Worm (Caenorhabditis elegans) whole organism, L4/young adult: ENCODE measurements around the gene Y43F8C.17.

Experiments
- W03F9.2 ChIP-seq: fragments of 150-350 bp; optimal IDR thresholded peaks from 2 replicates; lab custom pipeline; 2014; ENCODE audit warnings: missing biosample characterization, missing genetic modification characterization
- dao-5 ChIP-seq: sonication (generic microtip); optimal IDR thresholded peaks from 2 replicates; lab custom pipeline; 2016; ENCODE audit warnings: missing genotype, missing genetic modification characterization, moderate library complexity, missing compliant biosample characterization

DNA sequence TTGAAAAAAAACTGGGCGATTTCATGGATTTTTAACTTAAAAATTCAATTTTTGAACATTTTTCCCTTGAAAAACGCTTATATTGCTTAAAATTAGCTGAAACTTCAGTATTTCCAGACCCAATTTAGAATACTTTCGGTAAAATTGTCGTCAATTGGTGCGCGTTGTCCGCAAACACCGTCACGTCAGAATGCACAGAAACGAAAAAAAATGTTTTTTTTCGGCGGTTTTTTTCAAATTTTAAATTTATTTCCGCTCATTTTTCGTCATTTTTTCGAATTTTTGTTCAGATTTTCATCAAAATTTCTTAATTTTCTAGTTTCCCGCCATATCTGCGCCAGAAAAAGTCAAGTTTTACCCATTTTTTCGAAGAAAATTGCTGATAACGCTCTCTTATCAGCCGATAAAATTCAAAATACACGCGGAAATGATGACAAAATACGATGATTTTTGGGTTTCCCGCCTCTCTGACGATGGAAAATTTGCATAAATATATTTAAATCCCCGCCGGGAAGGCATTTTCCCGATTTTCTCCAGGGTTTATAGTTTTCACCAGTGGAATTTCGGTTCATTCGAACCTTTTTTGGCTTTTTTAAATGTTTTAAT, 42.5 kb upstream of the Y43F8C.17 start:
- TF ChIP-seq W03F9.2 (tag; lab: Kevin White, UChicago) (no peak), dao-5 (tag; lab: Kevin White, UChicago) (no peak)
